Worm (Caenorhabditis elegans) whole organism, young adult: ENCODE measurements around the gene srh-47.

Experiments
- gei-17 ChIP-seq: fragments of 200-800 bp; sonication (Bioruptor generic); optimal IDR thresholded peaks from 2 replicates; lab custom pipeline; 2018; ENCODE audit warnings: mild to moderate bottlenecking, missing genetic modification characterization, missing compliant biosample characterization
- nhr-27 ChIP-seq: fragments of 200-800 bp; sonication (Bioruptor generic); optimal IDR thresholded peaks from 2 replicates; lab custom pipeline; 2018; ENCODE audit warnings: mild to moderate bottlenecking, missing genetic modification characterization, moderate library complexity, missing compliant biosample characterization
- rec-8 ChIP-seq, 2 experiments: sonication (generic microtip); optimal IDR thresholded peaks; 2 replicates each; lab custom pipeline; 2016; ENCODE audit warnings: mild to moderate bottlenecking in 2 of 2, missing genetic modification characterization in 2 of 2, missing genetic modification reagents in 2 of 2, missing genotype in 2 of 2, missing biosample characterization in 1 of 2, missing compliant biosample characterization in 1 of 2, moderate library complexity in 1 of 2
- unc-62 ChIP-seq: fragments of 150-350 bp; optimal IDR thresholded peaks from 2 replicates; lab custom pipeline; 2014; ENCODE audit warnings: missing biosample characterization, missing genetic modification reagents, missing genetic modification characterization
- ztf-22 ChIP-seq: fragments of 200-800 bp; sonication (Bioruptor generic); optimal IDR thresholded peaks from 2 replicates; lab custom pipeline; 2018; ENCODE audit warnings: mild to moderate bottlenecking, missing genetic modification characterization, moderate library complexity, missing compliant biosample characterization

DNA sequence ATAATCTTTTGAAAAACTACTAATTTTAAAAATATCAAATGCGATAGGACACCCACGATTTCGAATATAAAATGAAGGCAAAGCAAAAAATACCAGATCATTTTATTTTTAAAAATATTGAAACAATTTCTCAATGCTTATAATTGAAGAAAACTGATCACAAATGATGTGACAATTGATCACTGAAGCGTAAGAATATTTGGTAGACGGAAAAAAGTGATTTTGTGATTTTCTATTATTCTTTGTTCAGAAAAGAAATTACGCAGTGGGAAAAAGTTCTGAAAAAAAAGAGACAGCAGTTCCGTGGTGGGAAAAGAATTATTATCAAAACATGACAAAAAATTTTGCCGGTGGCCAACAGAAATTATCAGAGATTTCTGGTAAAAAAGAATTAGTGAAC, 1.8 kb downstream of the srh-47 start, which contains the start of gene T03F7.5:
- TF ChIP-seq unc-62 (GFP tag; lab: Kevin White, UChicago) (no peak), gei-17 (GFP tag; lab: Kevin White, UChicago) (no peak), nhr-27 (tag; lab: Kevin White, UChicago) (no peak), rec-8 (tag; optimal IDR thresholded peaks at IDR 0.05; lab: Kevin White, UChicago) (no peak), ztf-22 (GFP tag; lab: Kevin White, UChicago) (no peak)
